Worm (Caenorhabditis elegans) whole organism, L4 larva: Measurements from ENCODE around the gene htas-1.

Experiments
- F44E2.7 ChIP-seq: fragments of 200-800 bp; sonication (Bioruptor generic); IDR thresholded peaks from 2 replicates; pipeline ENCODE4 v2.1.2; 2022; ENCODE audit warnings: missing genetic modification characterization, missing compliant biosample characterization
- egl-27 ChIP-seq: sonication (generic microtip); optimal IDR thresholded peaks from 3 replicates; lab custom pipeline; 2017; ENCODE audit warnings: missing biosample characterization, missing genetic modification reagents, missing genetic modification characterization
- jun-1 ChIP-seq: fragments of 150-350 bp; optimal IDR thresholded peaks from 2 replicates; lab custom pipeline; 2014; ENCODE audit warnings: missing biosample characterization, missing genetic modification reagents, missing genetic modification characterization
- lim-7 ChIP-seq: fragments of 200-800 bp; sonication (Bioruptor generic); IDR thresholded peaks from 2 replicates; pipeline ENCODE4 v1.3.6; 2022; ENCODE audit warnings: missing genetic modification characterization, missing compliant biosample characterization
- nhr-77 ChIP-seq: fragments of 150-350 bp; optimal IDR thresholded peaks from 2 replicates; lab custom pipeline; 2014; ENCODE audit warnings: missing biosample characterization, missing genetic modification characterization

DNA sequence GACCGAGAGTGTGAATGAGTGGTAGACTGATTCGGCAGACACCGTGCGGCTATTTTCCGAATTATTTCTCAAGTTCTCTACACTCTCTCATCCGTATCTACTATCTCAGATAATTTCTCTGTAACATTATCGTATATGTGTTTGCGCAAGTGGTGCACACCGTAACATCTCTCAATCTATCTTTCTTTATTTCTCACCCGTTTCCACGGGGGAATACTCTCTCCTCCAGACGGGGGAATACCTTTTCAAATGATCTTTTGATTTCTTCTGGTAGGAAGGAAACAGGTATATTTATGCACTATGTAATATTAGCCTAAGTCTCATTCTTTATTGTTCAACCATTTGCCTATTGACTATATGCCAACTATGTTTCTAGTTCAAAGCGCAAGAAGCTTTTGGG, 16.2 kb downstream of the htas-1 start:
- TF ChIP-seq egl-27, result no peak
- no peak for TF ChIP-seq jun-1 (tag; lab: Kevin White, UChicago)
- no peak for TF ChIP-seq nhr-77 (tag; lab: Kevin White, UChicago)
- TF ChIP-seq lim-7 (GFP tag; lab: Robert Waterston, UW), result no peak
- no peak for TF ChIP-seq F44E2.7
